Fruit fly (Drosophila melanogaster): ENCODE measurements around the gene Grx3.

Gene Grx3

DNA sequence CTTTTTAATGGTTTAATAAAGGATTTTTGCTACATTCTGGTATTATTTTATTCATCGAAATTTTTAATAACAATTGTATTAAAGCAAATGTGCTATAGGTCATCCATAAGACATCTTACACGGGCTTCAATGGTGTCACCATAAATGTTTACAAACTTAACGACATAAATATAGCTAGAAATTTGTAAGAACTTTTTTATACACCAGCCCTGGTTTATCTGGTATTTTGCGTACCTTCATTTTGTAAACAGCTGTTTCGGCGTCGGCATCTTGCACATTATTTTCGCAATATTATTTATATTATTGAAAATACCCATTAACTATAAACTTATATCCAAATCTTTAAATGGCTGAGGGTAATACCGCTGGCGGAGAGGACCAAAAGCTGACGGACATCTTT lies 1.1 kb downstream of the Grx3 start, which contains the start of gene Tap42 (continued):
- no peak for TF ChIP-seq kah (GFP tag; optimal IDR thresholded peaks at IDR 0.05)
- TF ChIP-seq D (optimal IDR thresholded peaks at IDR 0.05), result no peak
- no peak for TF ChIP-seq D (GFP tag; optimal IDR thresholded peaks at IDR 0.05)
- no peak for TF ChIP-seq CG6683 (GFP tag; optimal IDR thresholded peaks at IDR 0.05)
- peak; percentile 45 for TF ChIP-seq pzg (GFP tag; optimal IDR thresholded peaks at IDR 0.05)
- no peak for TF ChIP-seq Hey (tag; optimal IDR thresholded peaks at IDR 0.05)
- no peak for TF ChIP-seq C15 (GFP tag; IDR thresholded peaks at IDR 0.05)
- no peak for TF ChIP-seq Dip2 (GFP tag; IDR thresholded peaks at IDR 0.05)
- TF ChIP-seq CG14050 (GFP tag; IDR thresholded peaks at IDR 0.05), result no peak
- TF ChIP-seq ara (GFP tag; IDR thresholded peaks at IDR 0.05), result no peak
- TF ChIP-seq Max (GFP tag; optimal IDR thresholded peaks at IDR 0.05), result no peak
- no peak for TF ChIP-seq slou (GFP tag; optimal IDR thresholded peaks at IDR 0.05)
- no peak for TF ChIP-seq CG15011 (GFP tag; optimal IDR thresholded peaks at IDR 0.05)
- peak; percentile 26 for TF ChIP-seq Dek (tag; optimal IDR thresholded peaks at IDR 0.05)
- no peak for TF ChIP-seq cato (GFP tag; optimal IDR thresholded peaks at IDR 0.05; ENCODE audit: borderline replicate concordance)
- TF ChIP-seq cad (GFP tag; optimal IDR thresholded peaks at IDR 0.05), result no peak
- no peak for TF ChIP-seq CG17912 (GFP tag; optimal IDR thresholded peaks at IDR 0.05)
- TF ChIP-seq Chrac-16 (GFP tag; optimal IDR thresholded peaks at IDR 0.05), result no peak
- TF ChIP-seq lbe (GFP tag; optimal IDR thresholded peaks at IDR 0.05), result no peak
- no peak for TF ChIP-seq CG33213 (GFP tag; optimal IDR thresholded peaks at IDR 0.05)
- peak; percentile 32 for TF ChIP-seq Hsf (GFP tag; optimal IDR thresholded peaks at IDR 0.05)
- TF ChIP-seq oc (tag; optimal IDR thresholded peaks at IDR 0.05), result no peak
- TF ChIP-seq CG6765 (GFP tag; optimal IDR thresholded peaks at IDR 0.05), result no peak
- no peak for TF ChIP-seq jing (GFP tag; optimal IDR thresholded peaks at IDR 0.05)
- TF ChIP-seq vfl (GFP tag; optimal IDR thresholded peaks at IDR 0.05), result no peak
- no peak for TF ChIP-seq CG13624 (GFP tag; optimal IDR thresholded peaks at IDR 0.05)
- TF ChIP-seq mam (GFP tag; optimal IDR thresholded peaks at IDR 0.05), result no peak
- peak; percentile 79 for TF ChIP-seq Sry-β (GFP tag; optimal IDR thresholded peaks at IDR 0.05)
- TF ChIP-seq CG14014 (GFP tag; IDR thresholded peaks at IDR 0.05), result no peak
- no peak for TF ChIP-seq mirr (GFP tag; optimal IDR thresholded peaks at IDR 0.05)
- no peak for TF ChIP-seq fd64A (GFP tag; optimal IDR thresholded peaks at IDR 0.05)
- TF ChIP-seq esg (GFP tag; conservative IDR thresholded peaks at IDR 0.05), result no peak
- TF ChIP-seq sr (GFP tag; IDR thresholded peaks at IDR 0.05), result no peak
- TF ChIP-seq MBD-R2 (GFP tag; IDR thresholded peaks at IDR 0.05), result peak; percentile 76
- TF ChIP-seq unpg (GFP tag; optimal IDR thresholded peaks at IDR 0.05), result no peak
- TF ChIP-seq CG9727 (GFP tag; optimal IDR thresholded peaks at IDR 0.05), result no peak
- no peak for TF ChIP-seq Gsc (GFP tag; IDR thresholded peaks at IDR 0.05)
- TF ChIP-seq Poxn (GFP tag; IDR thresholded peaks at IDR 0.05), result no peak
- TF ChIP-seq CG9609 (GFP tag; optimal IDR thresholded peaks at IDR 0.05), result no peak
- no peak for TF ChIP-seq CG8359 (GFP tag; optimal IDR thresholded peaks at IDR 0.05; ENCODE audit: borderline replicate concordance)
- no peak for TF ChIP-seq prd (optimal IDR thresholded peaks at IDR 0.05)
- TF ChIP-seq prd (GFP tag; IDR thresholded peaks at IDR 0.05), result no peak
- no peak for TF ChIP-seq dimm (GFP tag; IDR thresholded peaks at IDR 0.05)
- TF ChIP-seq Mrtf (GFP tag; IDR thresholded peaks at IDR 0.05), result no peak
- no peak for TF ChIP-seq gro (GFP tag; optimal IDR thresholded peaks at IDR 0.05)
- no peak for TF ChIP-seq pan (optimal IDR thresholded peaks at IDR 0.05)
- no peak for TF ChIP-seq pan (GFP tag; optimal IDR thresholded peaks at IDR 0.05 in 1 of 2, IDR thresholded peaks at IDR 0.05 in 1 of 2)
- no peak for TF ChIP-seq onecut (GFP tag; IDR thresholded peaks at IDR 0.05)
- TF ChIP-seq CG12299 (tag; optimal IDR thresholded peaks at IDR 0.05), result no peak
- TF ChIP-seq Mes4 (GFP tag; optimal IDR thresholded peaks at IDR 0.05), result no peak
- TF ChIP-seq CHES-1-like (GFP tag; optimal IDR thresholded peaks at IDR 0.05), result no peak
- TF ChIP-seq CG10209 (GFP tag; optimal IDR thresholded peaks at IDR 0.05), result no peak
- TF ChIP-seq p53 (GFP tag; optimal IDR thresholded peaks at IDR 0.05), result no peak
- no peak for TF ChIP-seq Dbx (GFP tag; IDR thresholded peaks at IDR 0.05)
